Fruit fly (Drosophila melanogaster): ENCODE data around the gene Srg3.

DNA sequence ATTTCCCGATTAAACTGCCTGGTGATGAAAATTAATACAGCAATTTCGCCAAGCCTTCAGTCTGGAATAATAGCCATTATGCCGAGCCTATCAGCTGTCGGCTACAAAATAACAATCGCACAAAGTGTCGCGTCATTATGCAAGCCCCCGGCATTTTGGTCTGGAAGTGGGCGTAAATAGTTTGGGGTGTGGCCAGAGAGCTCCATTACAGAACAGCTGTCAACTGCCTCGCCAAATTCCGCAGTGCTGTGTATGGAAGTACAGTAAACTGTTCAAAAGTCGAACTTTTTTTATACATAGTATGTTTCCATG is 22.3 kb upstream of the Srg3 start:
- TF ChIP-seq usp (GFP tag; optimal IDR thresholded peaks at IDR 0.05): no peak
- no peak for TF ChIP-seq EcR (GFP tag; optimal IDR thresholded peaks at IDR 0.05)
- no peak for TF ChIP-seq psq (optimal IDR thresholded peaks at IDR 0.05)

Measured in whole organism.